Fruit fly (Drosophila melanogaster): ENCODE results near the gene Rcd-1r.

The Rcd-1r gene

dm6 chr2L:9013968-9014367, at the start of gene Rcd-1r:
Gene Rcd-1r, minus strand, starts transcription at chr2L:9014068.
- no peak for TF ChIP-seq dsf (GFP tag; optimal IDR thresholded peaks at IDR 0.05; ENCODE audit: borderline replicate concordance)
- TF ChIP-seq Sp1 (GFP tag; optimal IDR thresholded peaks at IDR 0.05): no peak
- TF ChIP-seq Myc (optimal IDR thresholded peaks at IDR 0.05): no peak
- TF ChIP-seq pan (optimal IDR thresholded peaks at IDR 0.05): no peak
- no peak for TF ChIP-seq Abd-B (GFP tag; optimal IDR thresholded peaks at IDR 0.05)
- TF ChIP-seq h (GFP tag; optimal IDR thresholded peaks at IDR 0.05): no peak
- no peak for TF ChIP-seq CG32264 (GFP tag; optimal IDR thresholded peaks at IDR 0.05)
- TF ChIP-seq woc (GFP tag; optimal IDR thresholded peaks at IDR 0.05): no peak
- TF ChIP-seq rgr (GFP tag; optimal IDR thresholded peaks at IDR 0.05): no peak
- TF ChIP-seq Vsx2 (GFP tag; optimal IDR thresholded peaks at IDR 0.05; ENCODE audit: partially characterized antibody): no peak
- no peak for TF ChIP-seq foxo (GFP tag; optimal IDR thresholded peaks at IDR 0.05)
- TF ChIP-seq fru (GFP tag; optimal IDR thresholded peaks at IDR 0.05): no peak
- no peak for TF ChIP-seq Mio (GFP tag; optimal IDR thresholded peaks at IDR 0.05)
- TF ChIP-seq sage (GFP tag; optimal IDR thresholded peaks at IDR 0.05): no peak
- TF ChIP-seq dmrt93B (GFP tag; optimal IDR thresholded peaks at IDR 0.05): no peak
- no peak for TF ChIP-seq tai (GFP tag; optimal IDR thresholded peaks at IDR 0.05)
- TF ChIP-seq ey (GFP tag; optimal IDR thresholded peaks at IDR 0.05): no peak
- no peak for TF ChIP-seq psq (GFP tag; optimal IDR thresholded peaks at IDR 0.05)
- TF ChIP-seq br (GFP tag; optimal IDR thresholded peaks at IDR 0.05): no peak

dm6 chr2L:9031736-9032135, 17.9 kb upstream of the Rcd-1r start, which contains the start of gene CG9582:
Gene CG9582, minus strand, starts transcription at chr2L:9031836.
- no peak for TF ChIP-seq usp (GFP tag; optimal IDR thresholded peaks at IDR 0.05)
- no peak for TF ChIP-seq Vsx2 (GFP tag; optimal IDR thresholded peaks at IDR 0.05; ENCODE audit: partially characterized antibody)
- TF ChIP-seq foxo (GFP tag; optimal IDR thresholded peaks at IDR 0.05): no peak
- no peak for TF ChIP-seq Sp1 (GFP tag; optimal IDR thresholded peaks at IDR 0.05)
- no peak for TF ChIP-seq rgr (GFP tag; optimal IDR thresholded peaks at IDR 0.05)

dm6 chr2L:9026157-9026556, 12.3 kb upstream of the Rcd-1r start:
- TF ChIP-seq jim (GFP tag; optimal IDR thresholded peaks at IDR 0.05): no peak
- no peak for TF ChIP-seq Abd-B (GFP tag; optimal IDR thresholded peaks at IDR 0.05)
- TF ChIP-seq GATAd (GFP tag; optimal IDR thresholded peaks at IDR 0.05): no peak
- no peak for TF ChIP-seq fru (GFP tag; optimal IDR thresholded peaks at IDR 0.05)
- TF ChIP-seq Hr78 (GFP tag; optimal IDR thresholded peaks at IDR 0.05): no peak

- TF ChIP-seq Dif (GFP tag; optimal IDR thresholded peaks at IDR 0.05; ENCODE audit: partially characterized antibody): no peak
- TF ChIP-seq GATAd (GFP tag; optimal IDR thresholded peaks at IDR 0.05): no peak
- TF ChIP-seq Myc (optimal IDR thresholded peaks at IDR 0.05): no peak
- no peak for TF ChIP-seq h (GFP tag; optimal IDR thresholded peaks at IDR 0.05)
- no peak for TF ChIP-seq CG32264 (GFP tag; optimal IDR thresholded peaks at IDR 0.05)
- TF ChIP-seq Rel (GFP tag; optimal IDR thresholded peaks at IDR 0.05): no peak
- TF ChIP-seq Rel (tag; optimal IDR thresholded peaks at IDR 0.05): no peak
- no peak for TF ChIP-seq psq (GFP tag; optimal IDR thresholded peaks at IDR 0.05)
- no peak for TF ChIP-seq HLH106 (tag; optimal IDR thresholded peaks at IDR 0.05)
Measured at dm6 chr2L:9019438-9019837, 5.6 kb upstream of the Rcd-1r start.

dm6 chr2L:9011543-9012238, 2.2 kb downstream of the Rcd-1r start, which contains the start of gene CG13102:
Gene CG13102, plus strand, starts transcription at chr2L:9012188.
- TF ChIP-seq Hnf4 (GFP tag; optimal IDR thresholded peaks at IDR 0.05) (no peak), dl (GFP tag; optimal IDR thresholded peaks at IDR 0.05; ENCODE audit: insufficient read depth in 1 of 2, partially characterized antibody in 2 of 2) (no peak), Rel (GFP tag; optimal IDR thresholded peaks at IDR 0.05) (no peak), Rel (tag; optimal IDR thresholded peaks at IDR 0.05) (peak; percentile 96), CrebA (GFP tag; optimal IDR thresholded peaks at IDR 0.05; ENCODE audit: borderline replicate concordance) (peak; percentile 20), rgr (GFP tag; optimal IDR thresholded peaks at IDR 0.05) (peak; percentile 7), fru (GFP tag; optimal IDR thresholded peaks at IDR 0.05) (peak; percentile 0), br (GFP tag; optimal IDR thresholded peaks at IDR 0.05) (no peak), Abd-B (GFP tag; optimal IDR thresholded peaks at IDR 0.05) (no peak)

All from whole organism, wandering third instar larva.